Worm (Caenorhabditis elegans) whole organism, young adult: Measurements from ENCODE around the gene clec-21.
"Not testable (repeated sequence)": the region's sequence is repeated elsewhere in the genome, so short reads cannot be mapped to it uniquely, and the experiment has no call there.

Experiments
- B0019.2 ChIP-seq: fragments of 200-800 bp; sonication (Bioruptor generic); conservative IDR thresholded peaks from 2 replicates; pipeline ENCODE4 v1.3.6; 2022; ENCODE audit warnings: missing genetic modification reagents, missing genetic modification characterization, missing compliant biosample characterization
- B0261.1 ChIP-seq: sonication (generic microtip); optimal IDR thresholded peaks from 2 replicates; lab custom pipeline; 2016; ENCODE audit warnings: mild to moderate bottlenecking, missing genetic modification characterization, moderate library complexity, missing compliant biosample characterization
- C06A6.2 ChIP-seq: fragments of 200-800 bp; sonication (Bioruptor generic); conservative IDR thresholded peaks from 2 replicates; pipeline ENCODE4 v1.3.6; 2022; ENCODE audit warnings: missing genetic modification characterization, missing compliant biosample characterization
- D2030.7 ChIP-seq: fragments of 200-800 bp; sonication (Bioruptor generic); IDR thresholded peaks from 2 replicates; pipeline ENCODE4 v1.3.6; 2022; ENCODE audit warnings: missing genetic modification reagents, missing genetic modification characterization, missing compliant biosample characterization
- F37B4.10 ChIP-seq: fragments of 200-800 bp; sonication (Bioruptor generic); IDR thresholded peaks from 2 replicates; pipeline ENCODE4 v1.3.6; 2022; ENCODE audit warnings: missing genetic modification characterization, missing compliant biosample characterization
- F52B5.7 ChIP-seq: sonication (generic microtip); optimal IDR thresholded peaks from 2 replicates; lab custom pipeline; 2016; ENCODE audit warnings: mild to moderate bottlenecking, missing genetic modification characterization, missing compliant biosample characterization
- K12H6.12 ChIP-seq: fragments of 200-800 bp; sonication (Bioruptor generic); optimal IDR thresholded peaks from 2 replicates; lab custom pipeline; 2018; ENCODE audit warnings: mild to moderate bottlenecking, missing genetic modification characterization, missing compliant biosample characterization
- T26A5.8 ChIP-seq: sonication (generic microtip); optimal IDR thresholded peaks from 2 replicates; lab custom pipeline; 2016; ENCODE audit warnings: missing genetic modification characterization, missing compliant biosample characterization
- Y53G8AR.9 ChIP-seq: fragments of 200-800 bp; sonication (Bioruptor generic); conservative IDR thresholded peaks from 2 replicates; pipeline ENCODE4 v1.3.6; 2022; ENCODE audit warnings: missing genetic modification reagents, missing genetic modification characterization, missing compliant biosample characterization
- Y56A3A.18 ChIP-seq: fragments of 200-800 bp; sonication (Bioruptor generic); IDR thresholded peaks from 2 replicates; pipeline ENCODE4 v1.3.6; 2022; ENCODE audit warnings: missing genetic modification reagents, missing genetic modification characterization, missing compliant biosample characterization
- akir-1 ChIP-seq: fragments of 200-800 bp; sonication (Bioruptor generic); optimal IDR thresholded peaks from 2 replicates; lab custom pipeline; 2018; ENCODE audit warnings: mild to moderate bottlenecking, missing genetic modification characterization, moderate library complexity, missing compliant biosample characterization
- bed-2 ChIP-seq: fragments of 200-800 bp; sonication (Bioruptor generic); IDR thresholded peaks from 2 replicates; pipeline ENCODE4 v1.3.6; 2022; ENCODE audit warnings: missing genetic modification reagents, missing genetic modification characterization, missing compliant biosample characterization
- ccch-3 ChIP-seq: fragments of 200-800 bp; sonication (Bioruptor generic); optimal IDR thresholded peaks from 2 replicates; lab custom pipeline; 2018; ENCODE audit warnings: mild to moderate bottlenecking, missing genetic modification characterization, missing compliant biosample characterization
- cebp-2 ChIP-seq: fragments of 200-800 bp; sonication (Bioruptor generic); IDR thresholded peaks from 2 replicates; pipeline ENCODE4 v1.3.6; 2022; ENCODE audit warnings: missing genetic modification characterization, missing compliant biosample characterization
- ceh-58 ChIP-seq: fragments of 200-800 bp; sonication (Bioruptor generic); IDR thresholded peaks from 2 replicates; pipeline ENCODE4 v1.3.6; 2022; ENCODE audit warnings: missing genetic modification characterization, missing compliant biosample characterization
- chd-7 ChIP-seq: sonication (generic microtip); optimal IDR thresholded peaks from 2 replicates; lab custom pipeline; 2016; ENCODE audit warnings: mild to moderate bottlenecking, missing genetic modification characterization, moderate library complexity, missing compliant biosample characterization
- die-1 ChIP-seq: sonication (generic microtip); optimal IDR thresholded peaks from 2 replicates; lab custom pipeline; 2016; ENCODE audit warnings: missing genotype, mild to moderate bottlenecking, missing genetic modification characterization, missing compliant biosample characterization
- efl-1 ChIP-seq: fragments of 150-350 bp; optimal IDR thresholded peaks from 2 replicates; lab custom pipeline; 2014; ENCODE audit warnings: missing biosample characterization, missing genetic modification reagents, missing genetic modification characterization
- egl-44 ChIP-seq: fragments of 200-800 bp; sonication (Bioruptor generic); IDR thresholded peaks from 2 replicates; pipeline ENCODE4 v1.3.6; 2022; ENCODE audit warnings: missing genetic modification reagents, missing genetic modification characterization, missing compliant biosample characterization
- fkh-3 ChIP-seq: sonication (generic microtip); optimal IDR thresholded peaks from 2 replicates; lab custom pipeline; 2016; ENCODE audit warnings: mild to moderate bottlenecking, missing genetic modification characterization, missing compliant biosample characterization
- hlh-12 ChIP-seq: sonication (generic microtip); optimal IDR thresholded peaks from 2 replicates; lab custom pipeline; 2016; ENCODE audit warnings: missing genetic modification characterization, missing compliant biosample characterization
- lin-40 ChIP-seq: sonication (generic microtip); optimal IDR thresholded peaks from 2 replicates; lab custom pipeline; 2016; ENCODE audit warnings: missing genetic modification characterization, mild to moderate bottlenecking, missing compliant biosample characterization, missing genotype, missing genetic modification reagents
- lin-54 ChIP-seq: fragments of 200-800 bp; sonication (Bioruptor generic); optimal IDR thresholded peaks from 2 replicates; lab custom pipeline; 2018; ENCODE audit warnings: mild to moderate bottlenecking, missing genetic modification characterization, missing compliant biosample characterization
- lir-1 ChIP-seq: fragments of 200-800 bp; sonication (Bioruptor generic); conservative IDR thresholded peaks from 2 replicates; pipeline ENCODE4 v1.3.6; 2022; ENCODE audit warnings: missing genetic modification reagents, missing genetic modification characterization, missing compliant biosample characterization
- lsl-1 ChIP-seq: fragments of 200-800 bp; sonication (Bioruptor generic); optimal IDR thresholded peaks from 2 replicates; lab custom pipeline; 2018; ENCODE audit warnings: mild to moderate bottlenecking, missing genetic modification characterization, moderate library complexity, missing compliant biosample characterization
- madf-10 ChIP-seq: sonication (generic microtip); optimal IDR thresholded peaks from 2 replicates; lab custom pipeline; 2016; ENCODE audit warnings: mild to moderate bottlenecking, missing genetic modification characterization, missing compliant biosample characterization
- madf-6 ChIP-seq: fragments of 200-800 bp; sonication (Bioruptor generic); IDR thresholded peaks from 2 replicates; pipeline ENCODE4 v1.3.6; 2022; ENCODE audit warnings: missing genetic modification reagents, missing genetic modification characterization, missing compliant biosample characterization
- nfya-1 ChIP-seq: sonication (generic microtip); optimal IDR thresholded peaks from 2 replicates; lab custom pipeline; 2017; ENCODE audit warnings: antibody characterized with exemption, missing compliant biosample characterization, missing genetic modification characterization, borderline replicate concordance; ENCODE audit not compliant: insufficient read depth
- nfyb-1 ChIP-seq: fragments of 200-800 bp; sonication (Bioruptor generic); IDR thresholded peaks from 2 replicates; pipeline ENCODE4 v1.3.6; 2022; ENCODE audit warnings: missing genetic modification reagents, missing genetic modification characterization, missing compliant biosample characterization
- nhr-80 ChIP-seq: sonication (generic microtip); optimal IDR thresholded peaks from 2 replicates; lab custom pipeline; 2016; ENCODE audit warnings: missing genetic modification characterization, missing compliant biosample characterization
- pbrm-1 ChIP-seq: fragments of 200-800 bp; sonication (Bioruptor generic); IDR thresholded peaks from 2 replicates; pipeline ENCODE4 v1.3.6; 2022; ENCODE audit warnings: missing genetic modification reagents, missing genetic modification characterization, missing compliant biosample characterization
- snpc-1.3 ChIP-seq: sonication (generic microtip); optimal IDR thresholded peaks from 2 replicates; lab custom pipeline; 2017; ENCODE audit warnings: missing genetic modification characterization, mild to moderate bottlenecking, missing compliant biosample characterization, antibody characterized with exemption, moderate library complexity, missing genotype, missing genetic modification reagents; ENCODE audit not compliant: insufficient read depth
- ztf-25 ChIP-seq: fragments of 200-800 bp; sonication (Bioruptor generic); IDR thresholded peaks from 2 replicates; pipeline ENCODE4 v1.3.6; 2022; ENCODE audit warnings: missing genetic modification reagents, missing genetic modification characterization, missing compliant biosample characterization
- ztf-26 ChIP-seq: sonication (generic microtip); optimal IDR thresholded peaks from 2 replicates; lab custom pipeline; 2017; ENCODE audit warnings: missing genetic modification characterization, missing compliant biosample characterization

Gene clec-21

DNA sequence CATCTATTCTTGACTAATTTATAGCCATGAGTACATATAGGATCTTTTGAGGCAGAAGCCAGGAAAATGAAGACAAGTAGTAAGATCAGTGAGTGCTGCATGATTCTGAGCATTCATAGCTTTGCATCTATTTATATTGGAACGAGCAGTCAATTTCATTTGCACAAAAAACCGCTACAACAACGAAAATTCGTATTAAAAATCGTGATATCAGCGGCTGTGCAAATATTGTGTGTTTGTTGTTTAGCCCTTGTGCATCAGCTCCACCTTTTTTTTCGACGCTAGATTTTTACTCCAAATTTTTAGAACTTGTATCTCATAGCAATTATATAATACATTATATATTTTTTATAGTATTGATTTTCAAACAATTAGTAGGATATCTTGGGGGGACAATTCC, at the start of gene clec-21:
TSS of gene clec-21 (minus strand) at position 101 of the 400 bp plus-strand sequence.
- no peak for TF ChIP-seq D2030.7 (GFP tag; lab: Robert Waterston, UW)

DNA sequence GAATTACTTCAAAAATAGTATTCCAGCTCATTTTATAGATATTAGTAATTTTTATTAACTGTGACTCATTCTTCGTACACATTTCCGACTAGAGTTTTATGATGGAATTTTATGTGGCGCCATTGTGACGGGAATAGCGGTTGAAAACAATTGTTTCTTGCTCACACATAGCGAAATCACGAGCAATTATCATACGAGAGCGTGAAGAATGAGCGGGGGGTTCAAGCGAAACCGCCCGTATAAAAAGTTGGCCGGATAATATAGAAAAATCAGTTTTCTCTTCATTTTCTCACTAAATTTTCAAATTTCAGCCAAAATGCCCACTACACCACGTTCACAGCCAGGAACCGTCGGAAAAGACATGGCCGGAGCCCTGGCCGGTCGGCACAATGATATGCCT, 49.5 kb upstream of the clec-21 start, which contains the start of gene C08E3.1:
TSS of gene C08E3.1 (plus strand) at position 301 of the 400 bp plus-strand sequence.
- not testable (repeated sequence) for TF ChIP-seq Y56A3A.18; lin-40 (tag; lab: Kevin White, UChicago); B0019.2 (GFP tag; lab: Robert Waterston, UW)
- TF ChIP-seq, all 124 proteins: peak for 0; not testable (repeated sequence) for 124

DNA sequence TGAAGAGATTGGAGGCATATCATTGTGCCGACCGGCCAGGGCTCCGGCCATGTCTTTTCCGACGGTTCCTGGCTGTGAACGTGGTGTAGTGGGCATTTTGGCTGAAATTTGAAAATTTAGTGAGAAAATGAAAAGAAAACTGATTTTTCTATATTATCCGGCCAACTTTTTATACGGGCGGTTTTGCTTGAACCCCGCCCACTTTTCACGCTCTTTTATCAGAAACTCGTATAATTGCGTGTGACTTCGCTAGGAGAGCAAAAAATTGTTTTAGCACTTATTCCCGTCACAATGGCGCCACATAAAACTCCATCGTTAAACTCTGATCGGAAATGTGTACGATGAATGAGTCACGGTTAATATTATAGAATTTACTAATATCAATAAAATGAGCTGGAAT, 48.2 kb upstream of the clec-21 start, which contains the start of gene C08E3.13:
TSS of gene C08E3.13 (minus strand) at position 101 of the 400 bp plus-strand sequence.
- TF ChIP-seq lsl-1; ccch-3 (GFP tag; lab: Kevin White, UChicago); madf-6 (GFP tag; lab: Robert Waterston, UW): not testable (repeated sequence)

DNA sequence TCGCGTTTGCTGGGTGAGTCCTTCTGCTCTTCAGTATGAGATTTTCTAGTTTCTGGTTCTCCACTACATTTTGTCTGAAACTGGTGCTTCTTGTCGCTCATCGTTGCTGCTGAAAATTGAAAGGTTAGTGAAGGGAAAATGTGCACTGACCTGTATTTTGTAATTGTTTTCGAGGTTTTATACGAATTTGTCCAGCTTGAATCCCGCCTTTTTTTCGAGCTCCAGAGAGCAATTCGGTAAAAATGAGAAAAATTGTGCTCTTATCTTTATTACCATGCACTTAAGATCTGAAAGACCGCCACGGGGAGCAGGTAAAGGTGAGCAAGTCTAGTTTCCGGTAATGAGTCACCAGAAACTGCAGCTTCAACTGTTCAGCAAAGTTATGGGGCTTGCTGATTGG, 43.7 kb upstream of the clec-21 start, which contains the start of gene C08E3.15:
TSS of gene C08E3.15 (minus strand) at position 101 of the 400 bp plus-strand sequence.
- not testable (repeated sequence) for TF ChIP-seq chd-7 (tag; lab: Kevin White, UChicago); C06A6.2; ceh-58 (GFP tag; lab: Robert Waterston, UW)

DNA sequence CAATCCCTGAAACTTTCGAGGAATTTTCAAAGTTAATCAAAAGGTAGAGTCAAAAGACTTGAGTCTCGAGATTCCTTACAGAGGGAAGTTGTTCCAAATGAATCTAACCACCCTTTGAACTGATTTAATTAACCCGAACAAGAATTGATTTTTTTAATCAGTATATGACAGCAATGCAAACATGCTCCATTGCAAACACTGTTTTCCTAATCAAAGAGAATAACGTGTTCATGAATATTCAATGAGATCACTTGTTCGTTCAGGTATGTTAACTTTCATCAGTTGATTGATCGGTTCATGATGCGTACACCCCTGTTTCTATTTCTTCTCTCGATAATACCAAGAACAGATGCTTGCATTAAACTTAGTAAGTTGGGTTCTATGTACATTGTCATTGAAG, 41.6 kb upstream of the clec-21 start, which contains the start of gene C08E3.14:
TSS of gene C08E3.14 (plus strand) at position 301 of the 400 bp plus-strand sequence.
- TF ChIP-seq akir-1 (GFP tag; lab: Kevin White, UChicago) (no peak), fkh-3 (tag; lab: Kevin White, UChicago) (no peak), hlh-12 (tag; lab: Kevin White, UChicago) (no peak), die-1 (no peak), nfyb-1 (no peak)

- TF ChIP-seq lir-1 (GFP tag; lab: Robert Waterston, UW) (no peak), T26A5.8 (no peak), ztf-25 (GFP tag; lab: Robert Waterston, UW) (no peak), F52B5.7 (no peak)
These were observed 40.5 kb upstream of the clec-21 start, which contains the start of gene fbxa-160 for ce11 chrII:1624572-1624971. TSS of gene fbxa-160 (minus strand) at chrII:1624672.

ce11 chrII:1621795-1622194, 37.8 kb upstream of the clec-21 start:
- TF ChIP-seq snpc-1.3 (tag; lab: Kevin White, UChicago): no peak
- no peak for TF ChIP-seq F37B4.10
- no peak for TF ChIP-seq bed-2
- peak; percentile 5 for TF ChIP-seq nhr-80

DNA sequence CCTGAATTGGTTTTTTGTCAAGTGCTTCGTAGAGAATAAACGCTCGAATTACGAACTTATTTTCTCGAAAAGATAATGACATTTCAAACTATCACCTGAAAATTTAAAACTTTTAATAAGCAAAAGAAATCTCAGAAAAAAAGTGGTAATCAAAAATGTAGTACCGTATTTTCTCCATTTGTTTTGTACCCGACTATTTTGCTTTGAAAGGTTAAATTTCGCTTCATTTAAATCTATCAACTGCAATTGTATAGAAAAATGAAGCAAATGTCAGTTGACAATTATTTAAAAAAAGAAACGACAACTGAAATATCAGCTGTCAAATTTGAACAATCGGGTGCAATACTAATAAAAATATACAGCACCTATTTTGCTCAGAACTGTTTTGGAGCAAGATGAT, 37.1 kb upstream of the clec-21 start, which contains the start of gene fbxa-158:
TSS of gene fbxa-158 (minus strand) at position 101 of the 400 bp plus-strand sequence.
- TF ChIP-seq Y53G8AR.9 (GFP tag; lab: Robert Waterston, UW): no peak
- TF ChIP-seq snpc-1.3 (tag; lab: Kevin White, UChicago): no peak
- no peak for TF ChIP-seq ztf-26 (tag; lab: Kevin White, UChicago)
- no peak for TF ChIP-seq cebp-2 (GFP tag; lab: Robert Waterston, UW)
- TF ChIP-seq pbrm-1: no peak
- no peak for TF ChIP-seq lsl-1
- no peak for TF ChIP-seq K12H6.12 (tag; lab: Kevin White, UChicago)
- no peak for TF ChIP-seq B0261.1 (tag; lab: Kevin White, UChicago)
- TF ChIP-seq egl-44: no peak
- no peak for TF ChIP-seq madf-10 (tag; lab: Kevin White, UChicago)
- no peak for TF ChIP-seq chd-7 (tag; lab: Kevin White, UChicago)
- TF ChIP-seq nfya-1 (tag; lab: Kevin White, UChicago): no peak
- no peak for TF ChIP-seq lin-54 (GFP tag; lab: Kevin White, UChicago)
- no peak for TF ChIP-seq efl-1 (GFP tag; lab: Kevin White, UChicago)
